ENCODE assay signal across 4 worm cellular contexts in genomic region chrX:726295-726694, ce11.
TF ChIP-seq lines count a peak whose summit lies in the region.

No protein-coding gene starts in this region.

TF ChIP-seq in whole organism, L1 larva, 84 proteins besides CTCF, POLR2A, EP300 and RAD21:
- TF ChIP-seq fkh-4 (tag; optimal IDR thresholded peaks at IDR 0.05; lab: Kevin White, UChicago; ENCODE audit: borderline replicate concordance) (no peak), ceh-8 (GFP tag; optimal IDR thresholded peaks at IDR 0.05; lab: Kevin White, UChicago) (no peak), lin-14 (GFP tag; optimal IDR thresholded peaks at IDR 0.05; lab: Kevin White, UChicago) (peak; percentile 53), ceh-82 (tag; optimal IDR thresholded peaks at IDR 0.05; lab: Kevin White, UChicago) (peak in 1 of 3 experiments; percentile 1), lir-3 (tag; optimal IDR thresholded peaks at IDR 0.05; lab: Kevin White, UChicago; ENCODE audit: poor library complexity) (no peak), lsy-2 (tag; optimal IDR thresholded peaks at IDR 0.05; lab: Kevin White, UChicago) (peak in 1 of 2 experiments; percentile 10), mef-2 (tag; optimal IDR thresholded peaks at IDR 0.05; lab: Kevin White, UChicago) (no peak), dsc-1 (tag; optimal IDR thresholded peaks at IDR 0.05; lab: Kevin White, UChicago) (peak; percentile 50), zip-4 (GFP tag; optimal IDR thresholded peaks at IDR 0.05; lab: Kevin White, UChicago) (no peak), ztf-11 (tag; optimal IDR thresholded peaks at IDR 0.05; lab: Kevin White, UChicago) (no peak), tlp-1 (tag; optimal IDR thresholded peaks at IDR 0.05; lab: Kevin White, UChicago) (no peak), pqm-1 (tag; optimal IDR thresholded peaks at IDR 0.05; lab: Kevin White, UChicago) (no peak)

TF ChIP-seq in whole organism, L2 larva, 48 proteins besides CTCF, POLR2A, EP300 and RAD21:
- TF ChIP-seq fos-1 (tag; optimal IDR thresholded peaks at IDR 0.05; lab: Kevin White, UChicago) (peak; percentile 47), C34F6.9 (tag; optimal IDR thresholded peaks at IDR 0.05; lab: Kevin White, UChicago) (peak; percentile 4), crh-2 (tag; optimal IDR thresholded peaks at IDR 0.05; lab: Kevin White, UChicago) (peak; percentile 2), nhr-11 (tag; optimal IDR thresholded peaks at IDR 0.05; lab: Kevin White, UChicago) (no peak)

TF ChIP-seq in whole organism, L3 larva, 47 proteins besides CTCF, POLR2A, EP300 and RAD21:
- TF ChIP-seq ceh-28 (tag; optimal IDR thresholded peaks at IDR 0.05; lab: Kevin White, UChicago) (no peak), sea-2 (GFP tag; optimal IDR thresholded peaks at IDR 0.05; lab: Kevin White, UChicago) (no peak), skn-1 (tag; optimal IDR thresholded peaks at IDR 0.05; lab: Kevin White, UChicago) (no peak), nfya-1 (tag; optimal IDR thresholded peaks at IDR 0.05; lab: Kevin White, UChicago; ENCODE audit: insufficient read depth) (peak; percentile 5), fos-1 (tag; optimal IDR thresholded peaks at IDR 0.05; lab: Kevin White, UChicago) (no peak), jun-1 (tag; optimal IDR thresholded peaks at IDR 0.05; lab: Kevin White, UChicago) (no peak)

TF ChIP-seq in whole organism, L4 larva, 104 proteins besides CTCF, POLR2A, EP300 and RAD21:
- TF ChIP-seq mdl-1 (tag; optimal IDR thresholded peaks at IDR 0.05; lab: Kevin White, UChicago) (peak in 1 of 2 experiments; percentile 10), skn-1 (tag; optimal IDR thresholded peaks at IDR 0.05; lab: Kevin White, UChicago) (no peak), mes-2 (tag; optimal IDR thresholded peaks at IDR 0.05; lab: Kevin White, UChicago; ENCODE audit: poor library complexity, severe bottlenecking) (peak; percentile 14), sdz-12 (GFP tag; optimal IDR thresholded peaks at IDR 0.05; lab: Kevin White, UChicago) (no peak), F10B5.3 (tag; optimal IDR thresholded peaks at IDR 0.05; lab: Kevin White, UChicago) (no peak), hlh-11 (tag; optimal IDR thresholded peaks at IDR 0.05; lab: Kevin White, UChicago) (no peak), ctbp-1 (GFP tag; IDR thresholded peaks at IDR 0.05; lab: Robert Waterston, UW) (no peak), unc-130 (GFP tag; optimal IDR thresholded peaks at IDR 0.05; lab: Kevin White, UChicago) (no peak), unc-62 (GFP tag; optimal IDR thresholded peaks at IDR 0.05 in 1 of 2; lab: Kevin White, UChicago) (peak in 1 of 2 experiments; percentile 53), unc-62 (tag; optimal IDR thresholded peaks at IDR 0.05; lab: Kevin White, UChicago) (no peak), cey-2 (tag; optimal IDR thresholded peaks at IDR 0.05; lab: Kevin White, UChicago; ENCODE audit: borderline replicate concordance, insufficient read depth) (no peak), lim-7 (GFP tag; IDR thresholded peaks at IDR 0.05; lab: Robert Waterston, UW) (no peak), hlh-30 (tag; optimal IDR thresholded peaks at IDR 0.05; lab: Kevin White, UChicago; ENCODE audit: insufficient read depth) (peak; percentile 75), rbr-2 (tag; optimal IDR thresholded peaks at IDR 0.05; lab: Kevin White, UChicago) (no peak), nhr-6 (tag; optimal IDR thresholded peaks at IDR 0.05; lab: Kevin White, UChicago) (no peak), ces-1 (GFP tag; optimal IDR thresholded peaks at IDR 0.05; lab: Kevin White, UChicago) (no peak)
